Fruit fly (Drosophila melanogaster): ENCODE data around the gene CG34299.

The CG34299 gene

DNA sequence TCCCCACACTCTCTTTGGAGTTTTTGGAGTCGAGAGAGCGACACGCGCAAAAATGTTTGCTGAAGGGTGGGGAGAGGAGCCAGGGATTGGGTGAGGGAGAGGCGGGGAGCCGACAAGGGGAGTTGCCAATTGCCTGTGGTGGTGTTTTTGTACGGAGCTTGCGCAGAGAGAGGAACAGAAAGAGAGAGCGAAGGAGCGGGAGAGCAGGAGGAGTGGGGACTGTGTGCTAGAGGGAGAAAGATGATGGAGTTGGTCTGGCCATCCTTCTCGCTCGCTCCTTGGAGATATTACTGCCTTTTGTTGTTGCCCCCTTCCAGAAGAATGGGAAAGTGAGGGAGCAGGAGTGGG, 21.7 kb downstream of the CG34299 start (continued):
- TF ChIP-seq maf-S (GFP tag; optimal IDR thresholded peaks at IDR 0.05) (no peak), CG14860 (GFP tag; IDR thresholded peaks at IDR 0.05; ENCODE audit: partially characterized antibody) (0 out of 3 replicates have a peak, but pooled peaks have one; percentile 28), Deaf1 (tag; optimal IDR thresholded peaks at IDR 0.05) (peak; percentile 32), crol (GFP tag; IDR thresholded peaks at IDR 0.05) (peak; percentile 96), schlank (tag; optimal IDR thresholded peaks at IDR 0.05) (no peak), ara (GFP tag; IDR thresholded peaks at IDR 0.05) (no peak), Pdp1 (GFP tag; optimal IDR thresholded peaks at IDR 0.05) (no peak), CG5180 (GFP tag; optimal IDR thresholded peaks at IDR 0.05) (peak; percentile 68)

- TF ChIP-seq odd (GFP tag; optimal IDR thresholded peaks at IDR 0.05) (no peak), CG11456 (GFP tag; IDR thresholded peaks at IDR 0.05) (no peak), CG2712 (tag; optimal IDR thresholded peaks at IDR 0.05) (peak; percentile 6), sqz (GFP tag; optimal IDR thresholded peaks at IDR 0.05) (no peak), nom (GFP tag; optimal IDR thresholded peaks at IDR 0.05) (peak; percentile 89), CG43689 (GFP tag; IDR thresholded peaks at IDR 0.05) (no peak), tna (GFP tag; IDR thresholded peaks at IDR 0.05; ENCODE audit: partially characterized antibody) (no peak), CG7372 (GFP tag; IDR thresholded peaks at IDR 0.05) (no peak), CG14014 (GFP tag; IDR thresholded peaks at IDR 0.05) (no peak), Ravus (GFP tag; IDR thresholded peaks at IDR 0.05) (no peak), Drgx (GFP tag; IDR thresholded peaks at IDR 0.05) (peak; percentile 84), CG30020 (tag; optimal IDR thresholded peaks at IDR 0.05) (no peak), row (GFP tag; IDR thresholded peaks at IDR 0.05) (0 out of 3 replicates have a peak, but pooled peaks have one; percentile 17), chn (GFP tag; optimal IDR thresholded peaks at IDR 0.05) (no peak), zfh2 (GFP tag; optimal IDR thresholded peaks at IDR 0.05) (no peak), abd-A (tag; optimal IDR thresholded peaks at IDR 0.05) (no peak), crc (GFP tag; optimal IDR thresholded peaks at IDR 0.05) (no peak), cwo (GFP tag; optimal IDR thresholded peaks at IDR 0.05) (no peak), bsh (GFP tag; optimal IDR thresholded peaks at IDR 0.05) (peak; percentile 10 to 95), ap (GFP tag; IDR thresholded peaks at IDR 0.05) (no peak), vnd (GFP tag; IDR thresholded peaks at IDR 0.05; ENCODE audit: partially characterized antibody) (no peak), Optix (GFP tag; IDR thresholded peaks at IDR 0.05) (no peak), CG9609 (GFP tag; optimal IDR thresholded peaks at IDR 0.05) (no peak), CG9876 (GFP tag; optimal IDR thresholded peaks at IDR 0.05) (no peak), btn (GFP tag; optimal IDR thresholded peaks at IDR 0.05) (no peak), CG17385 (GFP tag; optimal IDR thresholded peaks at IDR 0.05) (peak; percentile 56), chinmo (GFP tag; IDR thresholded peaks at IDR 0.05; ENCODE audit: partially characterized antibody) (no peak), ATbp (GFP tag; optimal IDR thresholded peaks at IDR 0.05) (no peak), en (GFP tag; optimal IDR thresholded peaks at IDR 0.05) (no peak), Pdp1 (GFP tag; optimal IDR thresholded peaks at IDR 0.05) (peak in 1 of 2 experiments; percentile 5), dan (GFP tag; IDR thresholded peaks at IDR 0.05) (no peak), Max (GFP tag; optimal IDR thresholded peaks at IDR 0.05) (no peak), zfh1 (GFP tag; IDR thresholded peaks at IDR 0.05) (no peak), Asciz (GFP tag; optimal IDR thresholded peaks at IDR 0.05) (no peak), CG10979 (tag; optimal IDR thresholded peaks at IDR 0.05) (peak; percentile 28), bcd (GFP tag; optimal IDR thresholded peaks at IDR 0.05) (no peak), Dll (GFP tag; IDR thresholded peaks at IDR 0.05; ENCODE audit: partially characterized antibody) (no peak), dmrt11E (tag; optimal IDR thresholded peaks at IDR 0.05) (peak; percentile 31), al (GFP tag; IDR thresholded peaks at IDR 0.05) (no peak), CG1603 (tag; optimal IDR thresholded peaks at IDR 0.05) (peak; percentile 33), lilli (GFP tag; optimal IDR thresholded peaks at IDR 0.05) (no peak)
Observed at dm6 chr3R:30272176-30272857, 22.9 kb downstream of the CG34299 start.

Measured in whole organism, embryonic.